Worm (Caenorhabditis elegans) whole organism, mixed stage, embryonic: ENCODE measurements around the gene nlp-7.

Experiments used
- blmp-1 ChIP-seq: fragments of 150-350 bp; optimal IDR thresholded peaks from 2 replicates; lab custom pipeline; 2014; ENCODE audit warnings: missing biosample characterization, missing genetic modification characterization
- ceh-83 ChIP-seq: fragments of 200-800 bp; sonication (Bioruptor generic); optimal IDR thresholded peaks from 2 replicates; lab custom pipeline; 2018; ENCODE audit warnings: mild to moderate bottlenecking, missing genetic modification characterization, missing compliant biosample characterization
- ces-1 ChIP-seq: fragments of 150-350 bp; optimal IDR thresholded peaks from 2 replicates; lab custom pipeline; 2014; ENCODE audit warnings: missing biosample characterization, missing genetic modification reagents, missing genetic modification characterization
- elt-1 ChIP-seq: sonication (generic microtip); optimal IDR thresholded peaks from 2 replicates; lab custom pipeline; 2017; ENCODE audit warnings: missing genetic modification characterization, mild to moderate bottlenecking, missing compliant biosample characterization, antibody characterized with exemption, moderate library complexity, borderline replicate concordance; ENCODE audit not compliant: insufficient read depth
- elt-3 ChIP-seq: fragments of 150-350 bp; optimal IDR thresholded peaks from 2 replicates; lab custom pipeline; 2014; ENCODE audit warnings: missing biosample characterization, missing genetic modification characterization
- lin-13 ChIP-seq: fragments of 150-350 bp; optimal IDR thresholded peaks from 2 replicates; lab custom pipeline; 2014; ENCODE audit warnings: missing biosample characterization, missing genetic modification characterization
- lin-32 ChIP-seq: fragments of 200-800 bp; sonication (Bioruptor generic); optimal IDR thresholded peaks from 2 replicates; lab custom pipeline; 2018; ENCODE audit warnings: mild to moderate bottlenecking, missing genetic modification characterization, missing compliant biosample characterization
- lsy-2 ChIP-seq: fragments of 150-350 bp; optimal IDR thresholded peaks from 2 replicates; lab custom pipeline; 2014; ENCODE audit warnings: missing biosample characterization, missing genetic modification characterization
- mep-1 ChIP-seq: fragments of 150-350 bp; optimal IDR thresholded peaks from 2 replicates; lab custom pipeline; 2017; ENCODE audit warnings: missing biosample characterization, missing genetic modification reagents, missing genetic modification characterization, inconsistent platforms
- nhr-12 ChIP-seq: fragments of 150-350 bp; optimal IDR thresholded peaks from 2 replicates; lab custom pipeline; 2014; ENCODE audit warnings: missing biosample characterization, missing genetic modification characterization
- nhr-237 ChIP-seq: fragments of 150-350 bp; optimal IDR thresholded peaks from 2 replicates; lab custom pipeline; 2014; ENCODE audit warnings: missing biosample characterization, missing genetic modification characterization
- nhr-76 ChIP-seq: sonication (generic microtip); optimal IDR thresholded peaks from 2 replicates; lab custom pipeline; 2017; ENCODE audit warnings: missing biosample characterization, missing genetic modification characterization
- snpc-4 ChIP-seq: fragments of 150-350 bp; optimal IDR thresholded peaks from 2 replicates; lab custom pipeline; 2014; ENCODE audit warnings: missing biosample characterization, missing genetic modification characterization
- unc-62 ChIP-seq: fragments of 150-350 bp; optimal IDR thresholded peaks from 2 replicates; lab custom pipeline; 2014; ENCODE audit warnings: missing biosample characterization, missing genetic modification reagents, missing genetic modification characterization

DNA sequence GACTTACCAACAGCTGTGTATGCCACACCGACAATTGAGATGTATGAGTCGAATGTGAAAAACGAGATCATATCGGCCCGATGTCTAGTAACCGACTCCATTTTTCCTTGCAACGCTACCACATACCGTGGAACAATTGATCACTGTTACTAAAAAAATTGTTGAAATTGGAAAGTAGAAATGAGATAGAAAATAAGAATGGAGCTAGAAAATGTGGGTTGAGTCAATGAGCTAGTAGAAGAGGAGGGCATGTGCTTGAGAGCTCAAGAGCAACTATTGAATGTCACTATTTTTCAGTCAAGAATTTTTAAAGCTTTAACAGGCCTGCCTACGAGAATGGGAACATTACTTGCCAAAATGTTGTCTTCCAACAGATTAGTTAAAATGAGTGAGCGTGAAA lies 32.1 kb downstream of the nlp-7 start, which contains the start of gene K01A12.3:
- TF ChIP-seq mep-1 (tag; lab: Kevin White, UChicago) (no peak), lin-13 (tag; lab: Kevin White, UChicago) (no peak), lsy-2 (tag; lab: Kevin White, UChicago) (no peak), nhr-12 (no peak), unc-62 (GFP tag; lab: Kevin White, UChicago) (no peak), lin-32 (no peak), nhr-76 (no peak), elt-1 (tag; lab: Kevin White, UChicago) (no peak), nhr-237 (tag; lab: Kevin White, UChicago) (no peak), blmp-1 (no peak), ces-1 (GFP tag; lab: Kevin White, UChicago) (no peak), snpc-4 (no peak), elt-3 (tag; lab: Kevin White, UChicago) (no peak), ceh-83 (no peak)
